Worm (Caenorhabditis elegans): ENCODE results near the gene snx-17.

snx-17 gene

DNA sequence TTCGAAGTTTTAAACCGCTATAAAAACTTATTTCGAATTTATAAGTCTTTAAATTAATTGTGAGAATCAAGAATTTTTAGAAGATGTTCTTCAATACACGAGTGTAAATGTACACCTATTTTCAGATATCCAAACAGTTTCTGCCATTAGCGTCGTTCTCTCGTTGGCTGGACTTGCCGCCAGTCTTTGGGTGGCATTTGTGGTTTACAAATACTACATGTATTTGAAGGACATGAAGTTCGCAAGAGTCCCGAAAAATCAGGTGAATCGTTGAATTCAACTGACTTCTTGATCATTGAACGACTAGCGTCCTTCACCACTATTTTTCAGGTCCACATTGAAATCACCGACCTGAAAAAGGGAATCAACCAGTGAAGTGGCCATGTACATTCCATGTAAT is 6.4 kb downstream of the snx-17 start:
- TF ChIP-seq grh-1 (GFP tag; IDR thresholded peaks at IDR 0.05) (0 out of 2 replicates have a peak, but pooled peaks have one; percentile 14), efl-1 (optimal IDR thresholded peaks at IDR 0.05) (no peak), efl-1 (GFP tag; optimal IDR thresholded peaks at IDR 0.05 in 1 of 2) (peak in 1 of 2 experiments; percentile 74), ces-1 (GFP tag; optimal IDR thresholded peaks at IDR 0.05) (no peak), nhr-12 (tag; optimal IDR thresholded peaks at IDR 0.05) (no peak), nhr-85 (tag) (peak; percentile 57)

- no peak for TF ChIP-seq egl-27 (tag; optimal IDR thresholded peaks at IDR 0.05)
- no peak for TF ChIP-seq ceh-63 (GFP tag; optimal IDR thresholded peaks at IDR 0.05)
- no peak for TF ChIP-seq ceh-82 (tag; optimal IDR thresholded peaks at IDR 0.05)
- no peak for TF ChIP-seq ztf-11 (tag; optimal IDR thresholded peaks at IDR 0.05)
- no peak for TF ChIP-seq pqm-1 (tag; optimal IDR thresholded peaks at IDR 0.05)
- no peak for TF ChIP-seq isw-1 (GFP tag; IDR thresholded peaks at IDR 0.05)
- TF ChIP-seq ceh-90 (tag; optimal IDR thresholded peaks at IDR 0.05): no peak
- no peak for TF ChIP-seq unc-62 (GFP tag; optimal IDR thresholded peaks at IDR 0.05)
- TF ChIP-seq egl-13 (tag; optimal IDR thresholded peaks at IDR 0.05): no peak
- no peak for TF ChIP-seq nhr-76 (tag; optimal IDR thresholded peaks at IDR 0.05)
- peak; percentile 87 for TF ChIP-seq lin-14 (GFP tag; optimal IDR thresholded peaks at IDR 0.05)
- no peak for TF ChIP-seq snpc-4 (tag; optimal IDR thresholded peaks at IDR 0.05)
- peak; percentile 62 for TF ChIP-seq irx-1 (tag; optimal IDR thresholded peaks at IDR 0.05)
- no peak for TF ChIP-seq fkh-4 (tag; optimal IDR thresholded peaks at IDR 0.05; ENCODE audit: borderline replicate concordance)
- TF ChIP-seq C34B4.2 (tag; optimal IDR thresholded peaks at IDR 0.05): no peak
- no peak for TF ChIP-seq ama-1 (optimal IDR thresholded peaks at IDR 0.05)
- TF ChIP-seq aly-2 (tag; optimal IDR thresholded peaks at IDR 0.05): no peak
- TF ChIP-seq sptf-1 (tag; optimal IDR thresholded peaks at IDR 0.05): no peak
- no peak for TF ChIP-seq unc-98 (GFP tag; IDR thresholded peaks at IDR 0.05)
- peak in 1 of 2 experiments; percentile 1 for TF ChIP-seq efl-1 (optimal IDR thresholded peaks at IDR 0.05)
- TF ChIP-seq efl-1 (GFP tag; optimal IDR thresholded peaks at IDR 0.05 in 1 of 2): peak in 1 of 2 experiments; percentile 89
- TF ChIP-seq lin-15B (tag; optimal IDR thresholded peaks at IDR 0.05): no peak
- no peak for TF ChIP-seq rnt-1 (tag; optimal IDR thresholded peaks at IDR 0.05)
- TF ChIP-seq nhr-11 (tag; optimal IDR thresholded peaks at IDR 0.05): no peak
- peak in 1 of 2 experiments; percentile 72 for TF ChIP-seq lin-35 (GFP tag; optimal IDR thresholded peaks at IDR 0.05)
- TF ChIP-seq skn-1 (tag; optimal IDR thresholded peaks at IDR 0.05): peak; percentile 51
- no peak for TF ChIP-seq ets-5 (GFP tag; IDR thresholded peaks at IDR 0.05)
- TF ChIP-seq hlh-17 (GFP tag; optimal IDR thresholded peaks at IDR 0.05; ENCODE audit: borderline replicate concordance): no peak
- TF ChIP-seq nhr-77 (tag; optimal IDR thresholded peaks at IDR 0.05): no peak
- no peak for TF ChIP-seq efl-3 (GFP tag; optimal IDR thresholded peaks at IDR 0.05)
- peak; percentile 85 for TF ChIP-seq nhr-20 (tag; optimal IDR thresholded peaks at IDR 0.05)
- no peak for TF ChIP-seq ceh-88 (GFP tag; IDR thresholded peaks at IDR 0.05)
- no peak for TF ChIP-seq C04F5.9 (tag; optimal IDR thresholded peaks at IDR 0.05)
- TF ChIP-seq grh-1 (GFP tag; IDR thresholded peaks at IDR 0.05): peak; percentile 54; the same call in 1 of the 2 replicates
- TF ChIP-seq mep-1 (tag; optimal IDR thresholded peaks at IDR 0.05): peak; percentile 57
- TF ChIP-seq tbx-2 (tag; optimal IDR thresholded peaks at IDR 0.05): peak; percentile 55
- no peak for TF ChIP-seq xbp-1 (tag; optimal IDR thresholded peaks at IDR 0.05)
- TF ChIP-seq mdl-1 (tag; optimal IDR thresholded peaks at IDR 0.05): peak in 1 of 2 experiments; percentile 91
- no peak for TF ChIP-seq unc-86 (tag; optimal IDR thresholded peaks at IDR 0.05)
- no peak for TF ChIP-seq zip-4 (GFP tag; optimal IDR thresholded peaks at IDR 0.05)
- no peak for TF ChIP-seq pag-3 (tag; optimal IDR thresholded peaks at IDR 0.05; ENCODE audit: borderline replicate concordance, insufficient read depth)
- no peak for TF ChIP-seq mab-9 (GFP tag; IDR thresholded peaks at IDR 0.05)
- TF ChIP-seq swsn-7 (tag; optimal IDR thresholded peaks at IDR 0.05): no peak
- TF ChIP-seq hlh-4 (tag; optimal IDR thresholded peaks at IDR 0.05): no peak
- TF ChIP-seq zag-1 (tag; optimal IDR thresholded peaks at IDR 0.05): no peak
- TF ChIP-seq nhr-237 (tag; optimal IDR thresholded peaks at IDR 0.05): no peak
- TF ChIP-seq lin-13 (GFP tag; optimal IDR thresholded peaks at IDR 0.05): no peak
- no peak for TF ChIP-seq unc-30 (tag; optimal IDR thresholded peaks at IDR 0.05)
- TF ChIP-seq fkh-10 (GFP tag; optimal IDR thresholded peaks at IDR 0.05): no peak
Observed at ce11 chrX:13113457-13113856, 8.6 kb downstream of the snx-17 start, which contains the start of gene F17H10.2. TSS of gene F17H10.2 (plus strand) at chrX:13113772.

Measured in whole organism, L1 larva.